ENCODE assay signal across 1 fruit fly cellular context in genomic region chr3R:16331809-16332343, dm6.
TF ChIP-seq lines count a peak whose summit lies in the region.

No protein-coding gene starts in this region.

TF ChIP-seq in whole organism, embryonic, 481 proteins besides CTCF, POLR2A, EP300 and RAD21 (continued from another document and continues in another):
- TF ChIP-seq CG13424 (tag; optimal IDR thresholded peaks at IDR 0.05; lab: Kevin White, UChicago): peak; percentile 45
- no peak for TF ChIP-seq usp (GFP tag; optimal IDR thresholded peaks at IDR 0.05; lab: Kevin White, UChicago)
- TF ChIP-seq CG11398 (GFP tag; optimal IDR thresholded peaks at IDR 0.05; lab: Kevin White, UChicago): peak; percentile 82
- peak; percentile 9 for TF ChIP-seq CG9437 (GFP tag; optimal IDR thresholded peaks at IDR 0.05; lab: Kevin White, UChicago)
- TF ChIP-seq caup (GFP tag; optimal IDR thresholded peaks at IDR 0.05; lab: Kevin White, UChicago; ENCODE audit: severe bottlenecking): peak; percentile 74
- TF ChIP-seq Hr51 (GFP tag; optimal IDR thresholded peaks at IDR 0.05; lab: Kevin White, UChicago): peak in 1 of 2 experiments; percentile 63
- peak; percentile 14 for TF ChIP-seq MESR4 (GFP tag; optimal IDR thresholded peaks at IDR 0.05; lab: Kevin White, UChicago)
- peak; percentile 62 for TF ChIP-seq cato (GFP tag; optimal IDR thresholded peaks at IDR 0.05; lab: Kevin White, UChicago; ENCODE audit: borderline replicate concordance)
- no peak for TF ChIP-seq Taf1 (GFP tag; IDR thresholded peaks at IDR 0.05; lab: Robert Waterston, UW)
- no peak for TF ChIP-seq Dip2 (GFP tag; IDR thresholded peaks at IDR 0.05; lab: Robert Waterston, UW)
- TF ChIP-seq CG2120 (GFP tag; optimal IDR thresholded peaks at IDR 0.05; lab: Kevin White, UChicago): peak; percentile 60
- TF ChIP-seq Spps (tag; optimal IDR thresholded peaks at IDR 0.05; lab: Kevin White, UChicago): peak; percentile 51
- TF ChIP-seq Dbx (GFP tag; IDR thresholded peaks at IDR 0.05; lab: Robert Waterston, UW): peak; percentile 50; the same call in 1 of the 3 replicates
- TF ChIP-seq CG10147 (GFP tag; optimal IDR thresholded peaks at IDR 0.05; lab: Kevin White, UChicago): no peak
- 0 out of 3 replicates have a peak, but pooled peaks have one; percentile 36 for TF ChIP-seq Optix (GFP tag; IDR thresholded peaks at IDR 0.05; lab: Robert Waterston, UW)
- TF ChIP-seq HmgZ (tag; optimal IDR thresholded peaks at IDR 0.05; lab: Kevin White, UChicago): peak; percentile 62
- TF ChIP-seq CG4328 (GFP tag; optimal IDR thresholded peaks at IDR 0.05; lab: Kevin White, UChicago): peak; percentile 73
- TF ChIP-seq gce (GFP tag; IDR thresholded peaks at IDR 0.05; lab: Robert Waterston, UW): peak; percentile 80; the same call in 2 of the 3 replicates
- 0 out of 2 replicates have a peak, but pooled peaks have one; percentile 53 for TF ChIP-seq CG16779 (GFP tag; IDR thresholded peaks at IDR 0.05; lab: Robert Waterston, UW)
- TF ChIP-seq ewg (GFP tag; optimal IDR thresholded peaks at IDR 0.05; lab: Kevin White, UChicago): peak; percentile 66
- no peak for TF ChIP-seq h (optimal IDR thresholded peaks at IDR 0.05; lab: Kevin White, UChicago)
- TF ChIP-seq sob (GFP tag; IDR thresholded peaks at IDR 0.05; lab: Robert Waterston, UW): peak; percentile 72
- TF ChIP-seq NC2α (GFP tag; optimal IDR thresholded peaks at IDR 0.05; lab: Kevin White, UChicago): peak; percentile 71
- TF ChIP-seq CG10462 (GFP tag; optimal IDR thresholded peaks at IDR 0.05; lab: Kevin White, UChicago): peak; percentile 23
- TF ChIP-seq sqz (GFP tag; optimal IDR thresholded peaks at IDR 0.05; lab: Kevin White, UChicago): no peak
- peak; percentile 24; the same call in 1 of the 2 replicates for TF ChIP-seq crol (GFP tag; IDR thresholded peaks at IDR 0.05; lab: Robert Waterston, UW)
- peak; percentile 70 for TF ChIP-seq CG10543 (GFP tag; optimal IDR thresholded peaks at IDR 0.05; lab: Kevin White, UChicago)
- peak; percentile 9 for TF ChIP-seq CG12104 (GFP tag; optimal IDR thresholded peaks at IDR 0.05; lab: Kevin White, UChicago)
- TF ChIP-seq YL-1 (GFP tag; optimal IDR thresholded peaks at IDR 0.05; lab: Kevin White, UChicago): peak; percentile 65
- TF ChIP-seq CG10209 (GFP tag; optimal IDR thresholded peaks at IDR 0.05; lab: Kevin White, UChicago): peak; percentile 85
- TF ChIP-seq kah (GFP tag; optimal IDR thresholded peaks at IDR 0.05; lab: Kevin White, UChicago): no peak
- TF ChIP-seq pita (GFP tag; optimal IDR thresholded peaks at IDR 0.05; lab: Kevin White, UChicago): no peak
- 0 out of 3 replicates have a peak, but pooled peaks have one; percentile 35 for TF ChIP-seq CG2889 (GFP tag; IDR thresholded peaks at IDR 0.05; lab: Robert Waterston, UW)
- no peak for TF ChIP-seq Hmx (GFP tag; optimal IDR thresholded peaks at IDR 0.05; lab: Kevin White, UChicago)
- peak; percentile 74 for TF ChIP-seq PHDP (tag; optimal IDR thresholded peaks at IDR 0.05; lab: Kevin White, UChicago)
- TF ChIP-seq al (GFP tag; IDR thresholded peaks at IDR 0.05; lab: Robert Waterston, UW): peak; percentile 7; the same call in 1 of the 2 replicates
- TF ChIP-seq CG7271 (tag; optimal IDR thresholded peaks at IDR 0.05; lab: Kevin White, UChicago): peak; percentile 15
- TF ChIP-seq Atf6 (GFP tag; IDR thresholded peaks at IDR 0.05; lab: Robert Waterston, UW): peak; percentile 44; the same call in 1 of the 2 replicates
- TF ChIP-seq CG13123 (GFP tag; optimal IDR thresholded peaks at IDR 0.05; lab: Kevin White, UChicago): peak; percentile 81
- TF ChIP-seq Side (GFP tag; optimal IDR thresholded peaks at IDR 0.05; lab: Kevin White, UChicago): peak; percentile 47
- TF ChIP-seq GATAe (GFP tag; conservative IDR thresholded peaks at IDR 0.05; lab: Robert Waterston, UW): 0 out of 2 replicates have a peak, but pooled peaks have one; percentile 8
- peak; percentile 3 for TF ChIP-seq CG10654 (GFP tag; optimal IDR thresholded peaks at IDR 0.05; lab: Kevin White, UChicago)
- TF ChIP-seq dysf (GFP tag; IDR thresholded peaks at IDR 0.05; lab: Robert Waterston, UW): peak; percentile 50; the same call in 2 of the 3 replicates
- peak; percentile 74 for TF ChIP-seq CHES-1-like (GFP tag; optimal IDR thresholded peaks at IDR 0.05; lab: Kevin White, UChicago)
- no peak for TF ChIP-seq vnd (GFP tag; IDR thresholded peaks at IDR 0.05; lab: Robert Waterston, UW; ENCODE audit: partially characterized antibody)
- peak; percentile 72 for TF ChIP-seq mirr (GFP tag; optimal IDR thresholded peaks at IDR 0.05; lab: Kevin White, UChicago)
- peak; percentile 25 for TF ChIP-seq oc (tag; optimal IDR thresholded peaks at IDR 0.05; lab: Kevin White, UChicago)
- no peak for TF ChIP-seq tgo (GFP tag; IDR thresholded peaks at IDR 0.05; lab: Robert Waterston, UW)
- TF ChIP-seq CG14710 (tag; optimal IDR thresholded peaks at IDR 0.05; lab: Kevin White, UChicago): peak; percentile 55
- peak; percentile 60 for TF ChIP-seq NK7.1 (GFP tag; optimal IDR thresholded peaks at IDR 0.05; lab: Kevin White, UChicago)
- peak; percentile 27 for TF ChIP-seq Bteb2 (GFP tag; optimal IDR thresholded peaks at IDR 0.05; lab: Kevin White, UChicago)
- peak; percentile 36 for TF ChIP-seq CG18011 (GFP tag; optimal IDR thresholded peaks at IDR 0.05; lab: Kevin White, UChicago)
- peak; percentile 35 for TF ChIP-seq Sox100B (GFP tag; optimal IDR thresholded peaks at IDR 0.05; lab: Kevin White, UChicago)
- peak; percentile 48; the same call in 1 of the 2 replicates for TF ChIP-seq CG14441 (GFP tag; IDR thresholded peaks at IDR 0.05; lab: Robert Waterston, UW)
- TF ChIP-seq croc (GFP tag; conservative IDR thresholded peaks at IDR 0.05; lab: Robert Waterston, UW): no peak; the same call in 2 of the 3 replicates
- peak; percentile 37 for TF ChIP-seq B-H2 (GFP tag; optimal IDR thresholded peaks at IDR 0.05; lab: Kevin White, UChicago)
- TF ChIP-seq bcd (GFP tag; optimal IDR thresholded peaks at IDR 0.05; lab: Kevin White, UChicago): peak; percentile 38
- TF ChIP-seq Nf-YB (GFP tag; optimal IDR thresholded peaks at IDR 0.05; lab: Kevin White, UChicago): peak; percentile 42
- no peak for TF ChIP-seq tna (GFP tag; IDR thresholded peaks at IDR 0.05; lab: Robert Waterston, UW; ENCODE audit: partially characterized antibody)
- TF ChIP-seq CG9797 (GFP tag; optimal IDR thresholded peaks at IDR 0.05; lab: Kevin White, UChicago): peak; percentile 21
- TF ChIP-seq sens (GFP tag; lab: Kevin White, UChicago): peak; percentile 96
- TF ChIP-seq CG1602 (GFP tag; optimal IDR thresholded peaks at IDR 0.05; lab: Kevin White, UChicago): peak; percentile 29
- peak; percentile 42 for TF ChIP-seq CG10979 (tag; optimal IDR thresholded peaks at IDR 0.05; lab: Kevin White, UChicago)
- no peak for TF ChIP-seq CG7357 (GFP tag; IDR thresholded peaks at IDR 0.05; lab: Robert Waterston, UW)
- TF ChIP-seq CG11695 (GFP tag; IDR thresholded peaks at IDR 0.05; lab: Robert Waterston, UW): 0 out of 3 replicates have a peak, but pooled peaks have one; percentile 61
- TF ChIP-seq crp (GFP tag; optimal IDR thresholded peaks at IDR 0.05; lab: Kevin White, UChicago): peak in 1 of 2 experiments; percentile 17
- no peak for TF ChIP-seq Doc3 (GFP tag; IDR thresholded peaks at IDR 0.05; lab: Robert Waterston, UW; ENCODE audit: partially characterized antibody)
- TF ChIP-seq mam (GFP tag; optimal IDR thresholded peaks at IDR 0.05; lab: Kevin White, UChicago): peak; percentile 31
- TF ChIP-seq peb (GFP tag; IDR thresholded peaks at IDR 0.05; lab: Robert Waterston, UW): 0 out of 2 replicates have a peak, but pooled peaks have one; percentile 30
- TF ChIP-seq pb (GFP tag; optimal IDR thresholded peaks at IDR 0.05; lab: Kevin White, UChicago): peak; percentile 15
- TF ChIP-seq dimm (GFP tag; IDR thresholded peaks at IDR 0.05; lab: Robert Waterston, UW): no peak
- TF ChIP-seq ken (GFP tag; IDR thresholded peaks at IDR 0.05; lab: Robert Waterston, UW): no peak
- TF ChIP-seq CG8359 (GFP tag; optimal IDR thresholded peaks at IDR 0.05; lab: Kevin White, UChicago; ENCODE audit: borderline replicate concordance): peak; percentile 54
- peak; percentile 59; the same call in 1 of the 2 replicates for TF ChIP-seq CG14014 (GFP tag; IDR thresholded peaks at IDR 0.05; lab: Robert Waterston, UW)
- peak; percentile 48; the same call in 1 of the 3 replicates for TF ChIP-seq CG6175 (GFP tag; IDR thresholded peaks at IDR 0.05; lab: Robert Waterston, UW)
- no peak for TF ChIP-seq CG30020 (tag; optimal IDR thresholded peaks at IDR 0.05; lab: Kevin White, UChicago)
- TF ChIP-seq CG9932 (GFP tag; IDR thresholded peaks at IDR 0.05; lab: Robert Waterston, UW): 0 out of 2 replicates have a peak, but pooled peaks have one; percentile 35
- no peak for TF ChIP-seq CG13894 (tag; optimal IDR thresholded peaks at IDR 0.05; lab: Kevin White, UChicago)
- peak; percentile 67 for TF ChIP-seq schlank (tag; optimal IDR thresholded peaks at IDR 0.05; lab: Kevin White, UChicago)
- no peak for TF ChIP-seq dati (GFP tag; IDR thresholded peaks at IDR 0.05; lab: Robert Waterston, UW)
- peak; percentile 71 for TF ChIP-seq NFAT (GFP tag; IDR thresholded peaks at IDR 0.05; lab: Robert Waterston, UW)
- TF ChIP-seq Hmr (GFP tag; optimal IDR thresholded peaks at IDR 0.05; lab: Kevin White, UChicago): peak; percentile 66
- no peak for TF ChIP-seq C15 (GFP tag; IDR thresholded peaks at IDR 0.05; lab: Robert Waterston, UW)
- TF ChIP-seq CG18599 (GFP tag; optimal IDR thresholded peaks at IDR 0.05; lab: Kevin White, UChicago): peak; percentile 43
- TF ChIP-seq sug (tag; optimal IDR thresholded peaks at IDR 0.05; lab: Kevin White, UChicago): peak; percentile 38
- 0 out of 3 replicates have a peak, but pooled peaks have one; percentile 34 for TF ChIP-seq sr (GFP tag; IDR thresholded peaks at IDR 0.05; lab: Robert Waterston, UW)
- no peak for TF ChIP-seq Opbp (GFP tag; IDR thresholded peaks at IDR 0.05; lab: Robert Waterston, UW; ENCODE audit: partially characterized antibody)
- TF ChIP-seq TFAM (GFP tag; optimal IDR thresholded peaks at IDR 0.05; lab: Kevin White, UChicago): peak; percentile 39
- TF ChIP-seq CG15479 (GFP tag; optimal IDR thresholded peaks at IDR 0.05; lab: Kevin White, UChicago): no peak
- TF ChIP-seq exex (tag; optimal IDR thresholded peaks at IDR 0.05; lab: Kevin White, UChicago): peak; percentile 52
- TF ChIP-seq scrt (GFP tag; optimal IDR thresholded peaks at IDR 0.05; lab: Kevin White, UChicago): no peak
- peak; percentile 39 for TF ChIP-seq Fer3 (tag; optimal IDR thresholded peaks at IDR 0.05; lab: Kevin White, UChicago)
- no peak for TF ChIP-seq CG13624 (GFP tag; optimal IDR thresholded peaks at IDR 0.05; lab: Kevin White, UChicago)
- TF ChIP-seq Hsf (GFP tag; optimal IDR thresholded peaks at IDR 0.05; lab: Kevin White, UChicago): peak; percentile 55
- TF ChIP-seq ase (GFP tag; IDR thresholded peaks at IDR 0.05; lab: Robert Waterston, UW): 0 out of 3 replicates have a peak, but pooled peaks have one; percentile 12
- peak; percentile 80 for TF ChIP-seq otp (GFP tag; IDR thresholded peaks at IDR 0.05; lab: Robert Waterston, UW)
- 0 out of 2 replicates have a peak, but pooled peaks have one; percentile 7 for TF ChIP-seq CG3847 (GFP tag; IDR thresholded peaks at IDR 0.05; lab: Robert Waterston, UW)
- no peak for TF ChIP-seq tll (GFP tag; optimal IDR thresholded peaks at IDR 0.05; lab: Kevin White, UChicago)
- peak; percentile 41 for TF ChIP-seq gcm (GFP tag; optimal IDR thresholded peaks at IDR 0.05; lab: Kevin White, UChicago)
- peak; percentile 38 for TF ChIP-seq Atf-2 (GFP tag; optimal IDR thresholded peaks at IDR 0.05; lab: Kevin White, UChicago)
- TF ChIP-seq CG12391 (tag; optimal IDR thresholded peaks at IDR 0.05; lab: Kevin White, UChicago): peak; percentile 19
- TF ChIP-seq CG15073 (GFP tag; optimal IDR thresholded peaks at IDR 0.05; lab: Kevin White, UChicago): peak; percentile 22
- peak; percentile 60; the same call in 1 of the 2 replicates for TF ChIP-seq danr (GFP tag; IDR thresholded peaks at IDR 0.05; lab: Robert Waterston, UW)
- peak; percentile 13 for TF ChIP-seq pfk (GFP tag; optimal IDR thresholded peaks at IDR 0.05; lab: Kevin White, UChicago)
- TF ChIP-seq CG17385 (GFP tag; optimal IDR thresholded peaks at IDR 0.05; lab: Kevin White, UChicago): peak; percentile 44
- TF ChIP-seq CG3065 (GFP tag; optimal IDR thresholded peaks at IDR 0.05; lab: Kevin White, UChicago): peak; percentile 60
- TF ChIP-seq run (tag; optimal IDR thresholded peaks at IDR 0.05; lab: Kevin White, UChicago): peak; percentile 11
- TF ChIP-seq CG10267 (tag; optimal IDR thresholded peaks at IDR 0.05; lab: Kevin White, UChicago): no peak
- TF ChIP-seq CG12236 (GFP tag; optimal IDR thresholded peaks at IDR 0.05; lab: Kevin White, UChicago): peak; percentile 77
- no peak for TF ChIP-seq disco-r (GFP tag; optimal IDR thresholded peaks at IDR 0.05; lab: Kevin White, UChicago)
- TF ChIP-seq Chrac-16 (GFP tag; optimal IDR thresholded peaks at IDR 0.05; lab: Kevin White, UChicago): no peak
- TF ChIP-seq pnt (GFP tag; optimal IDR thresholded peaks at IDR 0.05; lab: Kevin White, UChicago): peak; percentile 4
- peak; percentile 68 for TF ChIP-seq CG12942 (GFP tag; optimal IDR thresholded peaks at IDR 0.05; lab: Kevin White, UChicago)
- peak; percentile 54 for TF ChIP-seq CG2116 (GFP tag; optimal IDR thresholded peaks at IDR 0.05; lab: Kevin White, UChicago)
- no peak for TF ChIP-seq Sin3A (optimal IDR thresholded peaks at IDR 0.05; lab: Kevin White, UChicago)
- no peak for TF ChIP-seq mld (GFP tag; IDR thresholded peaks at IDR 0.05; lab: Robert Waterston, UW; ENCODE audit: partially characterized antibody)
- TF ChIP-seq CG2202 (tag; optimal IDR thresholded peaks at IDR 0.05; lab: Kevin White, UChicago): peak; percentile 88
- peak; percentile 47 to 71 for TF ChIP-seq dpn (GFP tag; optimal IDR thresholded peaks at IDR 0.05; lab: Kevin White, UChicago)
- TF ChIP-seq CG1529 (GFP tag; optimal IDR thresholded peaks at IDR 0.05; lab: Kevin White, UChicago): peak; percentile 73
- peak; percentile 72 for TF ChIP-seq ara (GFP tag; IDR thresholded peaks at IDR 0.05; lab: Robert Waterston, UW)
- TF ChIP-seq E2f1 (GFP tag; IDR thresholded peaks at IDR 0.05; lab: Robert Waterston, UW): peak; percentile 55; the same call in 1 of the 2 replicates
- TF ChIP-seq CG17912 (GFP tag; optimal IDR thresholded peaks at IDR 0.05; lab: Kevin White, UChicago): peak; percentile 36
- peak; percentile 65; the same call in 2 of the 3 replicates for TF ChIP-seq H15 (GFP tag; IDR thresholded peaks at IDR 0.05; lab: Robert Waterston, UW)
- 0 out of 2 replicates have a peak, but pooled peaks have one; percentile 18 for TF ChIP-seq slbo (GFP tag; IDR thresholded peaks at IDR 0.05; lab: Robert Waterston, UW)
- peak; percentile 52 for TF ChIP-seq fd3F (GFP tag; optimal IDR thresholded peaks at IDR 0.05; lab: Kevin White, UChicago)
- TF ChIP-seq Sox102F (GFP tag; optimal IDR thresholded peaks at IDR 0.05; lab: Kevin White, UChicago): peak; percentile 10
